Worm (Caenorhabditis elegans) whole organism, mixed stage, embryonic: Measurements from ENCODE around the gene B0491.6.

Experiments used
- ceh-39 ChIP-seq: fragments of 150-350 bp; optimal IDR thresholded peaks from 2 replicates; lab custom pipeline; 2014; ENCODE audit warnings: missing biosample characterization, missing genetic modification characterization
- ceh-43 ChIP-seq: fragments of 200-800 bp; sonication (Bioruptor generic); optimal IDR thresholded peaks from 2 replicates; lab custom pipeline; 2018; ENCODE audit warnings: mild to moderate bottlenecking, missing genetic modification characterization, moderate library complexity, missing compliant biosample characterization
- drap-1 ChIP-seq: fragments of 200-800 bp; sonication (Bioruptor generic); optimal IDR thresholded peaks from 3 replicates; lab custom pipeline; 2018; ENCODE audit warnings: mild to moderate bottlenecking, missing genetic modification characterization, missing compliant biosample characterization
- elt-1 ChIP-seq: sonication (generic microtip); optimal IDR thresholded peaks from 2 replicates; lab custom pipeline; 2017; ENCODE audit warnings: missing genetic modification characterization, mild to moderate bottlenecking, missing compliant biosample characterization, antibody characterized with exemption, moderate library complexity, borderline replicate concordance; ENCODE audit not compliant: insufficient read depth
- elt-3 ChIP-seq: fragments of 150-350 bp; optimal IDR thresholded peaks from 2 replicates; lab custom pipeline; 2014; ENCODE audit warnings: missing biosample characterization, missing genetic modification characterization
- ham-2 ChIP-seq: fragments of 200-800 bp; sonication (Bioruptor generic); optimal IDR thresholded peaks from 2 replicates; lab custom pipeline; 2018; ENCODE audit warnings: mild to moderate bottlenecking, missing genetic modification characterization, missing compliant biosample characterization
- lin-32 ChIP-seq: fragments of 200-800 bp; sonication (Bioruptor generic); optimal IDR thresholded peaks from 2 replicates; lab custom pipeline; 2018; ENCODE audit warnings: mild to moderate bottlenecking, missing genetic modification characterization, missing compliant biosample characterization
- lsy-2 ChIP-seq: fragments of 150-350 bp; optimal IDR thresholded peaks from 2 replicates; lab custom pipeline; 2014; ENCODE audit warnings: missing biosample characterization, missing genetic modification characterization
- mab-5 ChIP-seq: fragments of 150-350 bp; optimal IDR thresholded peaks from 2 replicates; lab custom pipeline; 2014; ENCODE audit warnings: missing biosample characterization, missing genetic modification characterization
- mep-1 ChIP-seq: fragments of 150-350 bp; optimal IDR thresholded peaks from 2 replicates; lab custom pipeline; 2017; ENCODE audit warnings: missing biosample characterization, missing genetic modification reagents, missing genetic modification characterization, inconsistent platforms
- nhr-12 ChIP-seq: fragments of 150-350 bp; optimal IDR thresholded peaks from 2 replicates; lab custom pipeline; 2014; ENCODE audit warnings: missing biosample characterization, missing genetic modification characterization
- nhr-237 ChIP-seq: fragments of 150-350 bp; optimal IDR thresholded peaks from 2 replicates; lab custom pipeline; 2014; ENCODE audit warnings: missing biosample characterization, missing genetic modification characterization
- nhr-28 ChIP-seq: fragments of 150-350 bp; optimal IDR thresholded peaks from 2 replicates; lab custom pipeline; 2014; ENCODE audit warnings: missing biosample characterization, missing genetic modification characterization
- snpc-4 ChIP-seq: fragments of 150-350 bp; optimal IDR thresholded peaks from 2 replicates; lab custom pipeline; 2014; ENCODE audit warnings: missing biosample characterization, missing genetic modification characterization
- tbx-8 ChIP-seq: fragments of 200-800 bp; sonication (Bioruptor generic); optimal IDR thresholded peaks from 2 replicates; lab custom pipeline; 2018; ENCODE audit warnings: mild to moderate bottlenecking, missing genetic modification characterization, moderate library complexity, missing compliant biosample characterization
- unc-39 ChIP-seq: fragments of 150-350 bp; optimal IDR thresholded peaks from 2 replicates; lab custom pipeline; 2014; ENCODE audit warnings: missing biosample characterization, missing genetic modification characterization
- unc-62 ChIP-seq: fragments of 150-350 bp; optimal IDR thresholded peaks from 2 replicates; lab custom pipeline; 2014; ENCODE audit warnings: missing biosample characterization, missing genetic modification reagents, missing genetic modification characterization
- zip-8 ChIP-seq: fragments of 150-350 bp; optimal IDR thresholded peaks from 2 replicates; lab custom pipeline; 2014; ENCODE audit warnings: missing biosample characterization, missing genetic modification characterization

Gene B0491.6

ce11 chrII:11301059-11301458 is 47.1 kb downstream of the B0491.6 start, which contains the start of gene raga-1:
raga-1 (plus strand) TSS chrII:11301359.
- TF ChIP-seq unc-39 (tag; lab: Kevin White, UChicago) (no peak), ceh-43 (GFP tag; lab: Kevin White, UChicago) (no peak), snpc-4 (no peak), nhr-12 (tag; lab: Kevin White, UChicago) (no peak), mep-1 (tag; lab: Kevin White, UChicago) (no peak), unc-62 (GFP tag; lab: Kevin White, UChicago) (no peak), nhr-28 (no peak), lsy-2 (tag; lab: Kevin White, UChicago) (no peak), ceh-39 (tag; lab: Kevin White, UChicago) (no peak), mab-5 (tag; lab: Kevin White, UChicago) (no peak), ham-2 (GFP tag; lab: Kevin White, UChicago) (no peak)

ce11 chrII:11297217-11297738 is 50.9 kb downstream of the B0491.6 start, which contains the start of gene saps-1:
saps-1 (plus strand) TSS chrII:11297688.
- TF ChIP-seq mab-5 (tag; lab: Kevin White, UChicago): no peak
- peak; percentile 21 for TF ChIP-seq nhr-237 (tag; lab: Kevin White, UChicago)
- TF ChIP-seq zip-8 (tag; lab: Kevin White, UChicago): peak; percentile 80
- no peak for TF ChIP-seq drap-1 (GFP tag; lab: Kevin White, UChicago)
- no peak for TF ChIP-seq tbx-8 (GFP tag; lab: Kevin White, UChicago)
- TF ChIP-seq lin-32 (GFP tag; lab: Kevin White, UChicago): no peak
- TF ChIP-seq elt-1 (tag; lab: Kevin White, UChicago): no peak
- no peak for TF ChIP-seq elt-3 (tag; lab: Kevin White, UChicago)
- no peak for TF ChIP-seq snpc-4
